Worm (Caenorhabditis elegans): ENCODE measurements around the gene rbm-34.

DNA sequence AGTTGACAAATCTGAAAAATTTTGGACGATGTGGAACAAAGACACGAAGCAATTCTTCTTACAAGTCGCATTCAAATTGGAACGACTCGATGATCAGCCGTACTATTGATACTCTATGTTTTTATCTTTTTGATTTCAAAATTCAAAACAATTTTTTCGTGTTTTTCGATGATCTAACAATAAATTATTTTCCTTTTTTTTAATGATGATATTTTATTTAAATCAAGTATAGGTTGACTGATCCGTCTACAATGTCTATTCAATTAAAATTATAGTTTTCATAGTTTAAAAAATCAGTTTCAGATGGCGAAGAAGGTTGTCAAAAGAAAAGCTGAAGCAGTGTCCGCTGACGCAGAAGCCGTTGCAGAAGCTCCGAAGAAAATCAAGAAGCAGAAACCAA is at the start of gene rbm-34:
- no peak for TF ChIP-seq tab-1 (GFP tag; IDR thresholded peaks at IDR 0.05)
- no peak for TF ChIP-seq ztf-29 (GFP tag; IDR thresholded peaks at IDR 0.05)
- no peak for TF ChIP-seq flt-1 (GFP tag; IDR thresholded peaks at IDR 0.05)
- TF ChIP-seq ref-1 (GFP tag; conservative IDR thresholded peaks at IDR 0.05) = no peak
- TF ChIP-seq klf-2 (GFP tag; conservative IDR thresholded peaks at IDR 0.05) = no peak
- TF ChIP-seq ztf-23 (GFP tag; IDR thresholded peaks at IDR 0.05) = no peak
- TF ChIP-seq med-1 (GFP tag; optimal IDR thresholded peaks at IDR 0.05; ENCODE audit: insufficient read depth) = no peak
- no peak for TF ChIP-seq T22C8.4 (GFP tag; IDR thresholded peaks at IDR 0.05)

Measured in whole organism, midembryonic.